Worm (Caenorhabditis elegans): ENCODE results near the gene sre-34.

DNA sequence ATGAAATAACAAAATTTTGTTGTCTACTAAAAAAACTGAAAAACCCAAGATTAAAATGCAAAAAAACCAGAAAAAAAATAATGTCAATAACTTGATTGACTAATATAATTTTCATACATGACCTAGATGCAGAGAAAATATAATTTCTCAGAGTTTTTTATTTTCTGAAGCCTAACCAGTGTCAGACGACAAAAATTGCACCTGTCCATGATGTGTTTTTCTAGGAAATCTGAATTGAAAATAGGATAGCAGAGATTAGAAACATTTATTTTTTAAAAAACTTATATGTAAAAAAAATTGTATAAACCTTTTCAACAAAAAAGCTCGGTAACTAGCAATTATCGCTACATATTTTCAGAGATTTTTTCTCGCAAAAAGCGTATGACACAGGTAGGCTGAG lies 32.0 kb upstream of the sre-34 start:
- no peak for TF ChIP-seq flt-1 (GFP tag; IDR thresholded peaks at IDR 0.05)
- no peak for TF ChIP-seq cog-1 (tag; optimal IDR thresholded peaks at IDR 0.05)
- TF ChIP-seq med-1 (GFP tag; optimal IDR thresholded peaks at IDR 0.05; ENCODE audit: insufficient read depth): no peak
- no peak for TF ChIP-seq klf-2 (GFP tag; conservative IDR thresholded peaks at IDR 0.05)
- TF ChIP-seq ref-1 (GFP tag; conservative IDR thresholded peaks at IDR 0.05): no peak
- TF ChIP-seq ztf-23 (GFP tag; IDR thresholded peaks at IDR 0.05): no peak
- no peak for TF ChIP-seq tab-1 (GFP tag; IDR thresholded peaks at IDR 0.05)
